Fruit fly (Drosophila melanogaster): ENCODE data around the gene Ndc1.

Gene Ndc1

DNA sequence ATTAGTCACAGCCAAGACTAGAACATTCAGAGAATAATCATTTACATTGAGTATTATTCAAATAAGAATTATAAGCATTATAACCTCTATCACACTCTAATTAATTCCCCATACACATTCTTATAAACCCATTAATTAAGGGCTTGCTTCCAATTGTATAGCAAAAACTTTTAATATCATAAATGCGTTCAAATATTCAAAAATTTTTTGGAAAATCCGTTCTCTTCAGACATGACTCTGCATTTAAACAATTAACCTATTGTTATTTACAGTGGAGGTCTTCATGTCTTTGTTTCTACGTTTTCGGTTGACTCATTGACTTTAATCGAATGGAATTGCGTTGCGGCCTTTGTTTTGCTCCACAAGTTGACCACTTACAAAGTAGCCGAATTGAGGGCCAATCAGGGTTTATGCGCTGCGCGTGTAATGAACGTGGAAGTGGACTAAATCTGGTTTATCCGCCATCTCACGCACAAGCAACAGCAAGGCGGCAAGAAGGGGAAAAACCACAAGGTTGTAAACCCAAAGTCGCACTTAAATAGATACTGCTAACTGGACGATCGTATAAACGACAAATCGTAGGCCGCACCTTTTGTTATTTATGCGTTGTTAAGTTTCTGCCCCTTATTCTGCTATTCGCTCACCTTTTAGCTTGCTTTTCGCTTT lies 3.2 kb upstream of the Ndc1 start (continued):
- TF ChIP-seq Fer2 (tag; optimal IDR thresholded peaks at IDR 0.05) (peak; percentile 55), pb (GFP tag; optimal IDR thresholded peaks at IDR 0.05) (peak; percentile 77), Med (GFP tag) (peak; percentile 95), CG6791 (GFP tag; IDR thresholded peaks at IDR 0.05; ENCODE audit: partially characterized antibody) (no peak), Ets65A (GFP tag) (peak; percentile 94), caup (GFP tag; optimal IDR thresholded peaks at IDR 0.05; ENCODE audit: severe bottlenecking) (peak; percentile 76), NC2β (GFP tag; optimal IDR thresholded peaks at IDR 0.05) (peak; percentile 7), bcd (GFP tag; optimal IDR thresholded peaks at IDR 0.05) (peak; percentile 36), HmgZ (tag; optimal IDR thresholded peaks at IDR 0.05) (peak; percentile 81), Mes4 (GFP tag; optimal IDR thresholded peaks at IDR 0.05) (peak; percentile 9), pho (GFP tag; optimal IDR thresholded peaks at IDR 0.05) (peak; percentile 61), Gsc (GFP tag; IDR thresholded peaks at IDR 0.05) (no peak), row (GFP tag; IDR thresholded peaks at IDR 0.05) (peak; percentile 76), CrebB (tag; optimal IDR thresholded peaks at IDR 0.05) (peak; percentile 82), BEAF-32 (GFP tag; optimal IDR thresholded peaks at IDR 0.05) (no peak), salm (tag; optimal IDR thresholded peaks at IDR 0.05) (no peak), Optix (GFP tag; IDR thresholded peaks at IDR 0.05) (0 out of 3 replicates have a peak, but pooled peaks have one; percentile 31), CG14050 (GFP tag; IDR thresholded peaks at IDR 0.05) (peak; percentile 40; the same call in 1 of the 3 replicates), ems (GFP tag; optimal IDR thresholded peaks at IDR 0.05) (peak; percentile 7), CG13894 (tag; optimal IDR thresholded peaks at IDR 0.05) (peak; percentile 92), Meics (GFP tag; optimal IDR thresholded peaks at IDR 0.05) (peak; percentile 59), CG7357 (GFP tag; IDR thresholded peaks at IDR 0.05) (no peak), NFAT (GFP tag; IDR thresholded peaks at IDR 0.05) (peak; percentile 79), Aef1 (GFP tag; IDR thresholded peaks at IDR 0.05) (peak; percentile 48; the same call in 1 of the 3 replicates), p53 (GFP tag; optimal IDR thresholded peaks at IDR 0.05) (no peak), pnt (GFP tag; optimal IDR thresholded peaks at IDR 0.05) (no peak), Scr (GFP tag; IDR thresholded peaks at IDR 0.05; ENCODE audit: partially characterized antibody) (no peak), CG2120 (GFP tag; optimal IDR thresholded peaks at IDR 0.05) (peak; percentile 76), Xrp1 (GFP tag; IDR thresholded peaks at IDR 0.05) (peak; percentile 27; the same call in 1 of the 2 replicates), CG11085 (GFP tag; IDR thresholded peaks at IDR 0.05) (peak; percentile 46; the same call in 1 of the 2 replicates), CG1603 (tag; optimal IDR thresholded peaks at IDR 0.05) (peak; percentile 47), E2f2 (GFP tag; IDR thresholded peaks at IDR 0.05) (peak; percentile 9; the same call in 1 of the 2 replicates), wdn (GFP tag; IDR thresholded peaks at IDR 0.05) (peak; percentile 73), tin (GFP tag; optimal IDR thresholded peaks at IDR 0.05) (peak; percentile 20), CG5953 (GFP tag; IDR thresholded peaks at IDR 0.05) (0 out of 2 replicates have a peak, but pooled peaks have one; percentile 12), CG11695 (GFP tag; IDR thresholded peaks at IDR 0.05) (peak; percentile 65), shn (GFP tag; optimal IDR thresholded peaks at IDR 0.05) (peak; percentile 55), wek (GFP tag; optimal IDR thresholded peaks at IDR 0.05) (no peak), crc (GFP tag; optimal IDR thresholded peaks at IDR 0.05) (peak; percentile 8), CG1024 (GFP tag; IDR thresholded peaks at IDR 0.05) (no peak), CG6175 (GFP tag; IDR thresholded peaks at IDR 0.05) (no peak), Myb (GFP tag; optimal IDR thresholded peaks at IDR 0.05) (peak; percentile 22), CG12219 (GFP tag; optimal IDR thresholded peaks at IDR 0.05) (peak; percentile 36), grau (tag; optimal IDR thresholded peaks at IDR 0.05) (peak; percentile 58), br (optimal IDR thresholded peaks at IDR 0.05) (no peak), CG3847 (GFP tag; IDR thresholded peaks at IDR 0.05) (peak; percentile 57), bbx (GFP tag; IDR thresholded peaks at IDR 0.05; ENCODE audit: partially characterized antibody) (no peak), B-H2 (GFP tag; optimal IDR thresholded peaks at IDR 0.05) (peak; percentile 85), mirr (GFP tag; optimal IDR thresholded peaks at IDR 0.05) (peak; percentile 87), pum (GFP tag; optimal IDR thresholded peaks at IDR 0.05) (peak; percentile 24), CG11696 (GFP tag; IDR thresholded peaks at IDR 0.05) (0 out of 2 replicates have a peak, but pooled peaks have one; percentile 39)
